Fruit fly (Drosophila melanogaster): ENCODE data around the gene RpS10b.

RpS10b gene

DNA sequence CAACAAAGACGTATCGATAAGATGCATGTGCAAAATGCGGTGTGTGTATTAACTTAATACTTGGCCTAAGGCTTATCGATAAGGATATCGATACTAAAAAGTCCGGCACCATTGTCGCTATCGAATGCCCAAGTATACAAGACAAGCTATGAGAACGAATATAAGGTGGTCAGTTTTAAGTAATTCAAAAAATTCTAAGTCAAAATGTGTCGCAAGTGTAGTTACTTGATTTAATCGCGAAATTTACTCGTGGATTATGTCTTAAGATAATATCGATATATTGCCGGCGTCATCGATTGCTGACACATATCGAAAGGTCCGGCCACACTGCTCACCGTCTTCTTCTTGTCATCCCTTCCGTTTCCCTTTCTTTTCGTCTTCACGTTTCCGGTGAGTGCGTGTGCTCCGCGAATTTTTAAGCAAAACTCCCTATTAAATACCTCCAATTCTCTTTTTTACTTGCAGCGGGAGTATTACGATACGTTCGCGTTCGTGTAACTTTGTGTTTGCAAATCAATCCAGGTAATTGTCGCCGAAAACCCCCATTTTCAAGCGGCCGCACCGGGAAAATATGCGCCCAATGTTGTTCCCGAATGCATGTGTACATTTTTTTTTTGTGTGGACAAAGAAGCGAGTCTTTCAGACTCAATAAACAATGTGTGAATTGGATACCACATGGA is at the start of gene RpS10b (continued):
- TF ChIP-seq Ssrp (tag; optimal IDR thresholded peaks at IDR 0.05), result peak; percentile 55
- peak; percentile 78 for TF ChIP-seq Optix (GFP tag; IDR thresholded peaks at IDR 0.05)
- TF ChIP-seq sim (GFP tag; IDR thresholded peaks at IDR 0.05), result peak; percentile 80
- peak; percentile 93 for TF ChIP-seq ac (GFP tag; optimal IDR thresholded peaks at IDR 0.05)
- peak; percentile 95 for TF ChIP-seq inv (GFP tag; IDR thresholded peaks at IDR 0.05; ENCODE audit: partially characterized antibody)
- peak; percentile 90 for TF ChIP-seq CG11456 (GFP tag; IDR thresholded peaks at IDR 0.05)
- peak; percentile 76 for TF ChIP-seq CG3163 (GFP tag; optimal IDR thresholded peaks at IDR 0.05)
- peak; percentile 88 for TF ChIP-seq bbx (GFP tag; IDR thresholded peaks at IDR 0.05; ENCODE audit: partially characterized antibody)
- peak; percentile 89 for TF ChIP-seq nmo (GFP tag; optimal IDR thresholded peaks at IDR 0.05)
- peak; percentile 68 for TF ChIP-seq Chrac-16 (GFP tag; optimal IDR thresholded peaks at IDR 0.05)
- TF ChIP-seq HLH3B (GFP tag; IDR thresholded peaks at IDR 0.05), result peak; percentile 57
- TF ChIP-seq Mes4 (GFP tag; optimal IDR thresholded peaks at IDR 0.05), result peak; percentile 98
- TF ChIP-seq sr (GFP tag; IDR thresholded peaks at IDR 0.05), result peak; percentile 88
- peak; percentile 70 for TF ChIP-seq Nf-YA (GFP tag; IDR thresholded peaks at IDR 0.05)
- no peak for TF ChIP-seq dan (GFP tag; IDR thresholded peaks at IDR 0.05)
- TF ChIP-seq Abd-B (GFP tag; optimal IDR thresholded peaks at IDR 0.05), result peak; percentile 83
- TF ChIP-seq NK7.1 (GFP tag; optimal IDR thresholded peaks at IDR 0.05), result peak; percentile 94
- TF ChIP-seq odd (GFP tag; optimal IDR thresholded peaks at IDR 0.05), result peak; percentile 97
- TF ChIP-seq CG5180 (GFP tag; optimal IDR thresholded peaks at IDR 0.05), result peak; percentile 84
- TF ChIP-seq jigr1 (GFP tag; IDR thresholded peaks at IDR 0.05), result no peak
- peak; percentile 77 for TF ChIP-seq CG42726 (GFP tag; IDR thresholded peaks at IDR 0.05; ENCODE audit: partially characterized antibody)
- TF ChIP-seq ase (GFP tag; IDR thresholded peaks at IDR 0.05), result peak; percentile 78
- TF ChIP-seq p53 (GFP tag; optimal IDR thresholded peaks at IDR 0.05), result peak; percentile 83
- TF ChIP-seq gem (tag; optimal IDR thresholded peaks at IDR 0.05), result peak; percentile 57
- TF ChIP-seq CG32772 (GFP tag; IDR thresholded peaks at IDR 0.05), result peak; percentile 69; the same call in 1 of the 2 replicates
- TF ChIP-seq sug (tag; optimal IDR thresholded peaks at IDR 0.05), result peak; percentile 88
- TF ChIP-seq wek (GFP tag; optimal IDR thresholded peaks at IDR 0.05), result peak; percentile 94
- peak; percentile 81 for TF ChIP-seq grau (tag; optimal IDR thresholded peaks at IDR 0.05)
- peak; percentile 91 for TF ChIP-seq CG17186 (GFP tag; optimal IDR thresholded peaks at IDR 0.05)
- peak; percentile 77 for TF ChIP-seq cwo (GFP tag; optimal IDR thresholded peaks at IDR 0.05)
- peak; percentile 81 for TF ChIP-seq Fer2 (tag; optimal IDR thresholded peaks at IDR 0.05)
- TF ChIP-seq CG8359 (GFP tag; optimal IDR thresholded peaks at IDR 0.05; ENCODE audit: borderline replicate concordance), result peak; percentile 85
- peak; percentile 80 for TF ChIP-seq CG17829 (tag; optimal IDR thresholded peaks at IDR 0.05)
- peak; percentile 85 for TF ChIP-seq Bteb2 (GFP tag; optimal IDR thresholded peaks at IDR 0.05)
- TF ChIP-seq CG18619 (GFP tag; optimal IDR thresholded peaks at IDR 0.05), result peak; percentile 95
- TF ChIP-seq Sin3A (optimal IDR thresholded peaks at IDR 0.05), result peak; percentile 99
- TF ChIP-seq D19A (tag; optimal IDR thresholded peaks at IDR 0.05), result peak; percentile 31
- TF ChIP-seq Hr3 (GFP tag; optimal IDR thresholded peaks at IDR 0.05), result peak; percentile 63
- TF ChIP-seq lab (GFP tag; optimal IDR thresholded peaks at IDR 0.05), result peak; percentile 96
- TF ChIP-seq chm (GFP tag; IDR thresholded peaks at IDR 0.05), result peak; percentile 90
- TF ChIP-seq CG18764 (GFP tag; optimal IDR thresholded peaks at IDR 0.05), result peak; percentile 83
- peak in 1 of 2 experiments; percentile 96 for TF ChIP-seq eve (GFP tag; optimal IDR thresholded peaks at IDR 0.05)

Data from whole organism, embryonic.